Worm (Caenorhabditis elegans): ENCODE measurements around the gene ZK470.6.

DNA sequence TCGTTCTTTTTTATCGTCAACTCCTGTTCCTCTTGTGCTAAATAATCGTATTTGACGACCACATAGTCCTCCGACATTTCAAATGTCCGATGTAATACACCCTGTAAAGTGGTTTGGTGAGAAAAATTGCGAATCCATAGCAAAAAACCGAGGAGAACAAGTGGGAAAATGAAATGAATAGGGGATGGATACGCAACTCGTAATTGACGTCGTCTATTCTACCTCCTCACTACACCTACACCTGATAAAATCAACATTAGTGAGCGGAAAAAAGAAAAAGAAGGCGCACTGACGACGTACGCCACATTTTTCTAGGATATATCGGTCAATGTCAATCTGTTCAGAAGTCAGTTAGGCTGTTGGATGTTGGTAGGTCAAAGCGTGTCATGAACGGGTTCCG, 24.0 kb downstream of the ZK470.6 start, which contains the start of gene nck-1:
- TF ChIP-seq elt-2 (tag; optimal IDR thresholded peaks at IDR 0.05) (no peak), ttx-3 (tag; optimal IDR thresholded peaks at IDR 0.05) (no peak), pat-9 (tag; optimal IDR thresholded peaks at IDR 0.05) (no peak), ceh-9 (tag; optimal IDR thresholded peaks at IDR 0.05) (no peak), ceh-45 (GFP tag; IDR thresholded peaks at IDR 0.05) (no peak), ceh-22 (tag; optimal IDR thresholded peaks at IDR 0.05) (no peak)

All from whole organism, late embryonic.